Fruit fly (Drosophila melanogaster) whole organism, embryonic: ENCODE results near the gene CG14383.

ENCODE experiments used
- Atf-2 ChIP-seq: fragments of 200-800 bp; sonication (Bioruptor generic); optimal IDR thresholded peaks from 2 replicates; lab custom pipeline; 2016; ENCODE audit warnings: missing biosample characterization, missing genetic modification characterization
- C15 ChIP-seq: fragments of 200-800 bp; sonication (Bioruptor generic); IDR thresholded peaks from 3 replicates; pipeline ENCODE4 v1.3.6; 2022; ENCODE audit warnings: missing biosample characterization, missing genetic modification characterization
- CG10654 ChIP-seq: fragments of 200-800 bp; sonication (Bioruptor generic); optimal IDR thresholded peaks from 2 replicates; lab custom pipeline; 2016; ENCODE audit warnings: missing biosample characterization, missing genetic modification characterization
- CG10959 ChIP-seq: fragments of 200-800 bp; sonication (Bioruptor generic); IDR thresholded peaks from 2 replicates; pipeline ENCODE4 v1.3.6; 2022; ENCODE audit warnings: missing biosample characterization, missing genetic modification characterization
- CG11085 ChIP-seq: fragments of 200-800 bp; sonication (Bioruptor generic); IDR thresholded peaks from 2 replicates; pipeline ENCODE4 v1.3.6; 2022; ENCODE audit warnings: missing biosample characterization, missing genetic modification characterization
- CG11093 ChIP-seq: fragments of 200-800 bp; sonication (Bioruptor generic); IDR thresholded peaks from 3 replicates; pipeline ENCODE4 v1.3.6; 2022; ENCODE audit warnings: missing biosample characterization, missing genetic modification characterization
- CG14441 ChIP-seq: fragments of 200-800 bp; sonication (Bioruptor generic); IDR thresholded peaks from 2 replicates; pipeline ENCODE4 v1.3.6; 2022; ENCODE audit warnings: missing biosample characterization, missing genetic modification characterization
- CG14667 ChIP-seq: fragments of 200-800 bp; sonication (Bioruptor generic); IDR thresholded peaks from 2 replicates; pipeline ENCODE4 v1.3.6; 2022; ENCODE audit warnings: missing biosample characterization, missing genetic modification characterization
- CG1603 ChIP-seq: fragments of 200-800 bp; sonication (Bioruptor generic); optimal IDR thresholded peaks from 2 replicates; lab custom pipeline; 2019; ENCODE audit warnings: missing biosample characterization, mild to moderate bottlenecking, missing genetic modification characterization, moderate library complexity
- CG30020 ChIP-seq: fragments of 200-800 bp; optimal IDR thresholded peaks from 2 replicates; lab custom pipeline; 2019; ENCODE audit warnings: missing biosample characterization, mild to moderate bottlenecking, missing genetic modification characterization, moderate library complexity
- CG3281 ChIP-seq: fragments of 200-800 bp; sonication (Bioruptor generic); optimal IDR thresholded peaks from 3 replicates; lab custom pipeline; 2017; ENCODE audit warnings: missing biosample characterization, mild to moderate bottlenecking, missing genetic modification characterization
- CG3995 ChIP-seq: fragments of 200-800 bp; sonication (Bioruptor generic); optimal IDR thresholded peaks from 3 replicates; lab custom pipeline; 2016; ENCODE audit warnings: missing biosample characterization, missing genetic modification characterization
- CG4707 ChIP-seq: fragments of 200-800 bp; sonication (Bioruptor generic); optimal IDR thresholded peaks from 2 replicates; lab custom pipeline; 2018; ENCODE audit warnings: missing biosample characterization, mild to moderate bottlenecking, missing genetic modification characterization, moderate library complexity
- CG6175 ChIP-seq: fragments of 200-800 bp; sonication (Bioruptor generic); IDR thresholded peaks from 3 replicates; pipeline ENCODE4 v1.3.6; 2022; ENCODE audit warnings: missing biosample characterization, missing genetic modification characterization
- CG6689 ChIP-seq: fragments of 200-800 bp; sonication (Bioruptor generic); IDR thresholded peaks from 2 replicates; pipeline ENCODE4 v1.3.6; 2022; ENCODE audit warnings: missing biosample characterization, missing genetic modification characterization
- CG6813 ChIP-seq: fragments of 200-800 bp; sonication (Bioruptor generic); optimal IDR thresholded peaks from 2 replicates; lab custom pipeline; 2017; ENCODE audit warnings: missing biosample characterization, missing genetic modification characterization, mild to moderate bottlenecking, moderate library complexity, missing genetic modification reagents
- CG7357 ChIP-seq: fragments of 200-800 bp; sonication (Bioruptor generic); IDR thresholded peaks from 3 replicates; pipeline ENCODE4 v1.3.6; 2022; ENCODE audit warnings: missing biosample characterization, missing genetic modification characterization
- CG8290 ChIP-seq, 3 experiments: fragments of 200-800 bp; sonication (Bioruptor generic); optimal IDR thresholded peaks; 2 replicates each; lab custom pipeline; 2016 to 2019; ENCODE audit warnings: missing biosample characterization in 3 of 3, missing genetic modification characterization in 3 of 3, mild to moderate bottlenecking in 2 of 3, moderate library complexity in 1 of 3
- D19A ChIP-seq: fragments of 200-800 bp; optimal IDR thresholded peaks from 3 replicates; lab custom pipeline; 2019; ENCODE audit warnings: missing biosample characterization, mild to moderate bottlenecking, missing genetic modification characterization, moderate library complexity
- Dref ChIP-seq: fragments of 200-800 bp; sonication (Bioruptor generic); IDR thresholded peaks from 2 replicates; pipeline ENCODE4 v1.3.6; 2022; ENCODE audit warnings: missing biosample characterization, missing genetic modification characterization
- Eip74EF ChIP-seq, 2 experiments: fragments of 200-800 bp in 1 of 2; fragments of >200 bp in 1 of 2; sonication (Bioruptor generic) in 1 of 2; optimal IDR thresholded peaks; 2 replicates each; lab custom pipeline; 2017 to 2019; ENCODE audit warnings: missing biosample characterization in 2 of 2, missing genetic modification characterization in 2 of 2, mild to moderate bottlenecking in 1 of 2, moderate library complexity in 1 of 2
- GATAe ChIP-seq: fragments of 200-800 bp; sonication (Bioruptor generic); conservative IDR thresholded peaks from 2 replicates; pipeline ENCODE4 v1.3.6; 2022; ENCODE audit warnings: missing biosample characterization, missing genetic modification characterization
- MTF-1 ChIP-seq: fragments of 200-800 bp; sonication (Bioruptor generic); optimal IDR thresholded peaks from 2 replicates; lab custom pipeline; 2018; ENCODE audit warnings: missing biosample characterization, mild to moderate bottlenecking, missing genetic modification characterization, borderline replicate concordance
- Neu2 ChIP-seq: fragments of 200-800 bp; sonication (Bioruptor generic); optimal IDR thresholded peaks from 3 replicates; lab custom pipeline; 2016; ENCODE audit warnings: missing biosample characterization, missing genetic modification characterization, borderline replicate concordance
- Ssrp ChIP-seq: fragments of 200-800 bp; sonication (Bioruptor generic); optimal IDR thresholded peaks from 2 replicates; lab custom pipeline; 2018; ENCODE audit warnings: missing biosample characterization, mild to moderate bottlenecking, missing genetic modification characterization, moderate library complexity
- cas ChIP-seq: fragments of 200-800 bp; sonication (Bioruptor generic); IDR thresholded peaks from 2 replicates; pipeline ENCODE4 v1.3.6; 2022; ENCODE audit warnings: missing biosample characterization, missing genetic modification characterization
- chinmo ChIP-seq: fragments of 200-800 bp; sonication (Bioruptor generic); IDR thresholded peaks from 4 replicates; pipeline ENCODE4 v1.3.6; 2022; ENCODE audit warnings: missing biosample characterization, missing genetic modification characterization; ENCODE audit not compliant: partially characterized antibody
- corto ChIP-seq: fragments of 200-800 bp; sonication (Bioruptor generic); optimal IDR thresholded peaks from 2 replicates; lab custom pipeline; 2016; ENCODE audit warnings: missing biosample characterization, mild to moderate bottlenecking, missing genetic modification characterization, moderate library complexity
- dan ChIP-seq: fragments of 200-800 bp; sonication (Bioruptor generic); IDR thresholded peaks from 2 replicates; pipeline ENCODE4 v1.3.6; 2022; ENCODE audit warnings: missing biosample characterization, missing genetic modification characterization
- dm ChIP-seq: fragments of 200-800 bp; sonication (Bioruptor generic); optimal IDR thresholded peaks from 3 replicates; lab custom pipeline; 2016; ENCODE audit warnings: missing biosample characterization, missing genetic modification characterization
- emc ChIP-seq: fragments of 200-800 bp; sonication (Bioruptor generic); optimal IDR thresholded peaks from 2 replicates; lab custom pipeline; 2016; ENCODE audit warnings: missing biosample characterization, missing genetic modification characterization
- eve ChIP-seq, 2 experiments: fragments of >200 bp; optimal IDR thresholded peaks; 2 replicates each; lab custom pipeline; 2017; ENCODE audit warnings: missing biosample characterization in 2 of 2, missing genetic modification characterization in 2 of 2
- exex ChIP-seq: fragments of 200-800 bp; sonication (Bioruptor generic); optimal IDR thresholded peaks from 4 replicates; lab custom pipeline; 2018; ENCODE audit warnings: missing biosample characterization, mild to moderate bottlenecking, missing genetic modification characterization, moderate library complexity
- fd3F ChIP-seq: fragments of 200-800 bp; sonication (Bioruptor generic); optimal IDR thresholded peaks from 2 replicates; lab custom pipeline; 2018; ENCODE audit warnings: missing biosample characterization, mild to moderate bottlenecking, missing genetic modification characterization, moderate library complexity
- gce ChIP-seq: fragments of 200-800 bp; sonication (Bioruptor generic); IDR thresholded peaks from 3 replicates; pipeline ENCODE4 v1.3.6; 2022; ENCODE audit warnings: missing biosample characterization, missing genetic modification characterization
- grn ChIP-seq: fragments of 200-800 bp; sonication (Bioruptor generic); optimal IDR thresholded peaks from 3 replicates; lab custom pipeline; 2017; ENCODE audit warnings: missing biosample characterization, missing genetic modification characterization
- mirr ChIP-seq: fragments of 200-800 bp; sonication (Bioruptor generic); optimal IDR thresholded peaks from 3 replicates; lab custom pipeline; 2018; ENCODE audit warnings: missing biosample characterization, mild to moderate bottlenecking, missing genetic modification characterization
- nom ChIP-seq: fragments of 200-800 bp; sonication (Bioruptor generic); optimal IDR thresholded peaks from 2 replicates; lab custom pipeline; 2017; ENCODE audit warnings: missing biosample characterization, missing genetic modification characterization, mild to moderate bottlenecking, moderate library complexity, missing genetic modification reagents
- pita ChIP-seq: fragments of 200-800 bp; sonication (Bioruptor generic); optimal IDR thresholded peaks from 2 replicates; lab custom pipeline; 2017; ENCODE audit warnings: missing biosample characterization, mild to moderate bottlenecking, missing genetic modification characterization
- sens ChIP-seq: fragments of 200-800 bp; sonication (Bioruptor generic); peaks from one replicate; lab custom pipeline; 2016; ENCODE audit warnings: missing biosample characterization, missing genetic modification characterization
- sens-2 ChIP-seq: fragments of 200-800 bp; sonication (Bioruptor generic); IDR thresholded peaks from 2 replicates; pipeline ENCODE4 v1.3.6; 2022; ENCODE audit warnings: missing biosample characterization, missing genetic modification characterization

Gene CG14383

DNA sequence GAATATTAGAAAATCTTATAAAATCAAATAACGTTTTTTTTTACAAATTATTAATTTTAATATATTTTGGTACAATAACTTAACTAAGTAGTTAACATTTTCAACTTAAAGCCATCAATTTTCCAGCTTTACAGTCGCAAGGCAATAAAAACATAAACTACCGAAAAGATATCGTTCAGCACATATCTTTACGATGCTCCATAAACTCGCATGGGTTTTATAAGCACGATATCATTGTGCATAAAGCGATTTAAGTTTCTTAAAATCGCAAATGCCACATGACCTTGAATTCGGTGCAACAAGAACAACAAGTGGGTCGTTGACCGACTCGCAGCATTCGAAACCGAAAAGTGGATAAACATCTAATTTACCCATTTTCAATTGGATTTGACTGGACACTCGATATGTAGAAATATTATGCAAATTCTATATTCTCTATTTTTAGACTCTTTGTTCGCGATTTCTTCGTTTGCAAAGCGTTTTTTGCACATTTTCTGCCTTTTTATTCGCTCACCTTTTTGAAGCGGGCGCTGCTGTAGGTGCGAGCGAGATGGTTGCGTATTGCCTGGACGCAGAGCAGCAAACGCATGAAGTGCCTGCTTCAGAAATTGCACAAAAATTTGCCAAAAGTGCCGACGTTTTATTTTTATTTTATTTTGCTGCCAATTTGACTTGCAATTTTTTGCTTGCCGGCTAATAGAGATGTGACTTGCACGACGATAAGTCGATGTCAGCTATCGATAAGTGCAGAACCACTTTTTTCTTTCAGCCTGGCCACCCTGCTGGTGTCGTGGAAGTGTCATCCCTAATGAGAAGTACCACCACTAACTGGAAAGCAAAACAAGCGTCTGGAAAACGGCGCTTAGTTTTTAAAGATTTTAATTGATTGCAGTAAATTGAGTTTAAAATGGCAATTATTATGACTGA, 27.1 kb downstream of the CG14383 start, which contains the start of gene Spc25 (continued):
- TF ChIP-seq dan (GFP tag; lab: Robert Waterston, UW) (no peak), Ssrp (tag; lab: Kevin White, UChicago) (no peak), CG14667 (GFP tag; lab: Robert Waterston, UW) (0 out of 2 replicates have a peak, but pooled peaks have one; percentile 4), CG11093 (GFP tag; lab: Robert Waterston, UW) (no peak), CG7357 (no peak), pita (GFP tag; lab: Kevin White, UChicago) (no peak), CG11085 (GFP tag; lab: Robert Waterston, UW) (no peak), CG14441 (peak; percentile 50; the same call in 1 of the 2 replicates), nom (GFP tag; lab: Kevin White, UChicago) (no peak), MTF-1 (GFP tag; lab: Kevin White, UChicago) (no peak), chinmo (GFP tag; lab: Robert Waterston, UW) (peak; percentile 75; the same call in 1 of the 4 replicates), dm (GFP tag; lab: Kevin White, UChicago) (peak; percentile 43), Neu2 (GFP tag; lab: Kevin White, UChicago) (no peak), C15 (GFP tag; lab: Robert Waterston, UW) (no peak), Atf-2 (GFP tag; lab: Kevin White, UChicago) (peak; percentile 46), D19A (tag; lab: Kevin White, UChicago) (no peak), CG30020 (tag; lab: Kevin White, UChicago) (peak; percentile 39), emc (peak; percentile 40), cas (no peak), Dref (GFP tag; lab: Robert Waterston, UW) (peak; percentile 96), CG3995 (no peak), Eip74EF (GFP tag; optimal IDR thresholded peaks at IDR 0.05; lab: Kevin White, UChicago) (no peak), CG6813 (no peak), eve (GFP tag; optimal IDR thresholded peaks at IDR 0.05; lab: Kevin White, UChicago) (no peak), CG6689 (GFP tag; lab: Robert Waterston, UW) (0 out of 2 replicates have a peak, but pooled peaks have one; percentile 17)

DNA sequence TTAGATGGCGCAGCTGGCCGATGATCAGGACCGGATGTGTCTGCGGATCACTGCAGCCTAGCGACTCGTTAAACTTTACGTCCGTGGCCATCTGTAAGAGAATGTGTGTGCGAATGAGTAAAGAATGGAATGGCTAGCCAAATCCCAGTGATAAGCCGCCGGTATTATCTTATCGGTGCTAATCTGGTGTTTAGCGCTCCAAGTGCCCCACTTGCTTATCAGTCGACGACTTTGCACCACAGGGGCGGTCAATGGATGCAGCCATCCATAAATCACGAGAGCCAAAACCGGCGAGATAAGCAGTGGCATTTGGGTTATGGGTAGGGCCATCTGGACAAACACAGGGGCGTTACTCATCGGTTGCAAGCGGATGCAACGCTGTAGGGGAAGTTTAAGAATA, 28.1 kb downstream of the CG14383 start:
- TF ChIP-seq CG8290 (GFP tag; optimal IDR thresholded peaks at IDR 0.05; lab: Kevin White, UChicago) (no peak), CG8290 (tag; optimal IDR thresholded peaks at IDR 0.05; lab: Kevin White, UChicago) (peak in 1 of 2 experiments; percentile 6), CG4707 (GFP tag; lab: Kevin White, UChicago) (no peak), CG1603 (tag; lab: Kevin White, UChicago) (no peak), grn (GFP tag; lab: Kevin White, UChicago) (peak; percentile 35), exex (peak; percentile 62), mirr (GFP tag; lab: Kevin White, UChicago) (peak; percentile 35), CG10654 (GFP tag; lab: Kevin White, UChicago) (no peak), GATAe (GFP tag; lab: Robert Waterston, UW) (peak; percentile 46; the same call in 1 of the 2 replicates), corto (GFP tag; lab: Kevin White, UChicago) (peak; percentile 18), gce (0 out of 3 replicates have a peak, but pooled peaks have one; percentile 17), CG3281 (peak; percentile 1), chinmo (GFP tag; lab: Robert Waterston, UW) (peak; percentile 77; the same call in 1 of the 4 replicates), CG6175 (peak; percentile 65; the same call in 2 of the 3 replicates), fd3F (GFP tag; lab: Kevin White, UChicago) (no peak), CG10959 (GFP tag; lab: Robert Waterston, UW) (0 out of 2 replicates have a peak, but pooled peaks have one; percentile 5), sens-2 (GFP tag; lab: Robert Waterston, UW) (0 out of 2 replicates have a peak, but pooled peaks have one; percentile 29), sens (GFP tag; lab: Kevin White, UChicago) (peak; percentile 18)
